Worm (Caenorhabditis elegans) whole organism, mixed stage, embryonic: ENCODE results near the gene Y45F10D.14.

Source experiments
- M03D4.4 ChIP-seq: sonication (generic microtip); optimal IDR thresholded peaks from 2 replicates; lab custom pipeline; 2017; ENCODE audit warnings: mild to moderate bottlenecking, missing genetic modification characterization, missing compliant biosample characterization
- blmp-1 ChIP-seq: fragments of 150-350 bp; optimal IDR thresholded peaks from 2 replicates; lab custom pipeline; 2014; ENCODE audit warnings: missing biosample characterization, missing genetic modification characterization
- ceh-39 ChIP-seq: fragments of 150-350 bp; optimal IDR thresholded peaks from 2 replicates; lab custom pipeline; 2014; ENCODE audit warnings: missing biosample characterization, missing genetic modification characterization
- ceh-43 ChIP-seq: fragments of 200-800 bp; sonication (Bioruptor generic); optimal IDR thresholded peaks from 2 replicates; lab custom pipeline; 2018; ENCODE audit warnings: mild to moderate bottlenecking, missing genetic modification characterization, moderate library complexity, missing compliant biosample characterization
- ces-1 ChIP-seq: fragments of 150-350 bp; optimal IDR thresholded peaks from 2 replicates; lab custom pipeline; 2014; ENCODE audit warnings: missing biosample characterization, missing genetic modification reagents, missing genetic modification characterization
- cnd-1 ChIP-seq: fragments of 200-800 bp; sonication (Bioruptor generic); optimal IDR thresholded peaks from 2 replicates; lab custom pipeline; 2018; ENCODE audit warnings: mild to moderate bottlenecking, missing genetic modification characterization, missing compliant biosample characterization
- drap-1 ChIP-seq: fragments of 200-800 bp; sonication (Bioruptor generic); optimal IDR thresholded peaks from 3 replicates; lab custom pipeline; 2018; ENCODE audit warnings: mild to moderate bottlenecking, missing genetic modification characterization, missing compliant biosample characterization
- elt-1 ChIP-seq: sonication (generic microtip); optimal IDR thresholded peaks from 2 replicates; lab custom pipeline; 2017; ENCODE audit warnings: missing genetic modification characterization, mild to moderate bottlenecking, missing compliant biosample characterization, antibody characterized with exemption, moderate library complexity, borderline replicate concordance; ENCODE audit not compliant: insufficient read depth
- elt-3 ChIP-seq: fragments of 150-350 bp; optimal IDR thresholded peaks from 2 replicates; lab custom pipeline; 2014; ENCODE audit warnings: missing biosample characterization, missing genetic modification characterization
- flh-1 ChIP-seq: fragments of 200-800 bp; sonication (Bioruptor generic); optimal IDR thresholded peaks from 2 replicates; lab custom pipeline; 2018; ENCODE audit warnings: mild to moderate bottlenecking, missing genetic modification characterization, moderate library complexity, missing compliant biosample characterization
- ham-2 ChIP-seq: fragments of 200-800 bp; sonication (Bioruptor generic); optimal IDR thresholded peaks from 2 replicates; lab custom pipeline; 2018; ENCODE audit warnings: mild to moderate bottlenecking, missing genetic modification characterization, missing compliant biosample characterization
- hlh-1 ChIP-seq: fragments of 150-350 bp; optimal IDR thresholded peaks from 2 replicates; lab custom pipeline; 2014; ENCODE audit warnings: missing biosample characterization, missing genetic modification reagents, missing genetic modification characterization
- lin-13 ChIP-seq: fragments of 150-350 bp; optimal IDR thresholded peaks from 2 replicates; lab custom pipeline; 2014; ENCODE audit warnings: missing biosample characterization, missing genetic modification characterization
- lin-32 ChIP-seq: fragments of 200-800 bp; sonication (Bioruptor generic); optimal IDR thresholded peaks from 2 replicates; lab custom pipeline; 2018; ENCODE audit warnings: mild to moderate bottlenecking, missing genetic modification characterization, missing compliant biosample characterization
- lsy-2 ChIP-seq: fragments of 150-350 bp; optimal IDR thresholded peaks from 2 replicates; lab custom pipeline; 2014; ENCODE audit warnings: missing biosample characterization, missing genetic modification characterization
- mep-1 ChIP-seq: fragments of 150-350 bp; optimal IDR thresholded peaks from 2 replicates; lab custom pipeline; 2017; ENCODE audit warnings: missing biosample characterization, missing genetic modification reagents, missing genetic modification characterization, inconsistent platforms
- mls-2 ChIP-seq: sonication (generic microtip); optimal IDR thresholded peaks from 2 replicates; lab custom pipeline; 2016; ENCODE audit warnings: mild to moderate bottlenecking, missing genetic modification characterization, moderate library complexity, missing compliant biosample characterization
- nhr-2 ChIP-seq: fragments of 150-350 bp; optimal IDR thresholded peaks from 2 replicates; lab custom pipeline; 2014; ENCODE audit warnings: missing biosample characterization, missing genetic modification characterization
- nhr-237 ChIP-seq: fragments of 150-350 bp; optimal IDR thresholded peaks from 2 replicates; lab custom pipeline; 2014; ENCODE audit warnings: missing biosample characterization, missing genetic modification characterization
- nhr-76 ChIP-seq: sonication (generic microtip); optimal IDR thresholded peaks from 2 replicates; lab custom pipeline; 2017; ENCODE audit warnings: missing biosample characterization, missing genetic modification characterization
- pha-4 ChIP-seq: fragments of 150-350 bp; optimal IDR thresholded peaks from 2 replicates; lab custom pipeline; 2018; ENCODE audit warnings: missing biosample characterization, missing genetic modification reagents, missing genetic modification characterization
- sem-2 ChIP-seq: fragments of 200-800 bp; sonication (Bioruptor generic); optimal IDR thresholded peaks from 2 replicates; lab custom pipeline; 2018; ENCODE audit warnings: mild to moderate bottlenecking, missing genetic modification characterization, missing compliant biosample characterization
- sptf-1 ChIP-seq: sonication (generic microtip); optimal IDR thresholded peaks from 2 replicates; lab custom pipeline; 2017; ENCODE audit warnings: mild to moderate bottlenecking, missing genetic modification characterization, moderate library complexity, missing compliant biosample characterization
- tbx-8 ChIP-seq: fragments of 200-800 bp; sonication (Bioruptor generic); optimal IDR thresholded peaks from 2 replicates; lab custom pipeline; 2018; ENCODE audit warnings: mild to moderate bottlenecking, missing genetic modification characterization, moderate library complexity, missing compliant biosample characterization
- unc-120 ChIP-seq: sonication (generic microtip); optimal IDR thresholded peaks from 2 replicates; lab custom pipeline; 2017; ENCODE audit warnings: missing genetic modification characterization, missing compliant biosample characterization; ENCODE audit not compliant: poor library complexity, severe bottlenecking
- unc-39 ChIP-seq: fragments of 150-350 bp; optimal IDR thresholded peaks from 2 replicates; lab custom pipeline; 2014; ENCODE audit warnings: missing biosample characterization, missing genetic modification characterization
- unc-62 ChIP-seq: fragments of 150-350 bp; optimal IDR thresholded peaks from 2 replicates; lab custom pipeline; 2014; ENCODE audit warnings: missing biosample characterization, missing genetic modification reagents, missing genetic modification characterization
- zip-8 ChIP-seq: fragments of 150-350 bp; optimal IDR thresholded peaks from 2 replicates; lab custom pipeline; 2014; ENCODE audit warnings: missing biosample characterization, missing genetic modification characterization
- ztf-11 ChIP-seq: fragments of 150-350 bp; optimal IDR thresholded peaks from 2 replicates; lab custom pipeline; 2014; ENCODE audit warnings: missing biosample characterization, missing genetic modification characterization

The Y45F10D.14 gene

DNA sequence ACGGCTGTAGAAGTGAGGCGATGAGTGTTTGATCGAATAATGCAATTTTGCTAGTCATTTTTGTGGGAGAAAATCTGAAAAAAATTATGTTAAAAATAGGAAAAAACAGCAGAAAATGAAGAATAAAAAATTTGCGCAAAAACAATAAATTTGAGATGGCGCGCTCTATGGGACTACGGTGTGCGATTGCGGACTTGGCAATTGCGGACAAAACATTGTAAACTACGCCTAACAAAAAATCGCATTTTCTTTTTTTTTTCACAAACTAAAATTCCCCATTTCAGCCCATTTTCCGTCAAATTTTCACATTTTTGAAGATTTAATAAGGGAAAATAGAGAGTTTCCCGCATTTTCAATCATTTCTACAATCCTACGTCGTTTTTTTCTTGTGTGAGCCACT is 19.0 kb downstream of the Y45F10D.14 start, which contains the start of the genes sas-6 and Y45F10D.7:
Gene sas-6 (minus strand): TSS at position 80 of the 400 bp plus-strand sequence.
Gene Y45F10D.7 (plus strand): TSS at position 256 of the 400 bp plus-strand sequence.
- TF ChIP-seq pha-4 (tag; lab: Kevin White, UChicago), result peak; percentile 17
- no peak for TF ChIP-seq unc-62 (GFP tag; lab: Kevin White, UChicago)
- no peak for TF ChIP-seq sem-2 (GFP tag; lab: Kevin White, UChicago)
- TF ChIP-seq hlh-1 (tag; lab: Kevin White, UChicago), result peak; percentile 7
- TF ChIP-seq sptf-1 (tag; lab: Kevin White, UChicago), result peak; percentile 67
- peak; percentile 74 for TF ChIP-seq mep-1 (tag; lab: Kevin White, UChicago)
- TF ChIP-seq M03D4.4 (tag; lab: Kevin White, UChicago), result peak; percentile 57
- TF ChIP-seq ces-1, result peak; percentile 77
- TF ChIP-seq nhr-237, result peak; percentile 61
- TF ChIP-seq unc-39 (tag; lab: Kevin White, UChicago), result no peak
- TF ChIP-seq elt-3 (tag; lab: Kevin White, UChicago), result no peak
- peak; percentile 99 for TF ChIP-seq lsy-2 (tag; lab: Kevin White, UChicago)
- peak; percentile 19 for TF ChIP-seq mls-2 (tag; lab: Kevin White, UChicago)

DNA sequence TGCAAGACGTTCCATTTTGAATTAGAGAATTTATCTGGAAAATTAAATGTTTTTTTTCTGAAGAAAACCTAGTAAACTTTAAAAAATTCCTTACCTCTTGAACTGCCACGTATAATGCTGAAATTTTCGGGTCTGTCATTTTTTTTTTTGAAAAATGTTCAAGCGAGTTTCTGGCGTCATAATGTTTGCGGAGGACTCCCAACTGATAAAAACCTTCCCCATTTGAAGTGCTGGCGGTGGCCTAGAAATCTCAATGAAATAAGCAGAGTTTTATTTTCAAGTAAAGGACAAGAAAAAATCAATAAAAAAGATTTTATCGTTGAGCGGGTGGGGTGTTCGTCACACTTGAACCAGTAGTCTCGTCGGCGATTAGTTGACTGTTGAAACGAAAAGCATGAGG is 20.9 kb downstream of the Y45F10D.14 start, which contains the start of gene icap-1:
Gene icap-1 (minus strand): TSS at position 272 of the 400 bp plus-strand sequence.
- TF ChIP-seq mls-2 (tag; lab: Kevin White, UChicago) (no peak), blmp-1 (tag; lab: Kevin White, UChicago) (no peak), tbx-8 (no peak), nhr-76 (tag; lab: Kevin White, UChicago) (no peak), lsy-2 (tag; lab: Kevin White, UChicago) (no peak), ceh-39 (tag; lab: Kevin White, UChicago) (no peak), unc-120 (tag; lab: Kevin White, UChicago) (no peak), ceh-43 (GFP tag; lab: Kevin White, UChicago) (no peak), ces-1 (no peak), sem-2 (GFP tag; lab: Kevin White, UChicago) (no peak), elt-1 (tag; lab: Kevin White, UChicago) (no peak), lin-13 (no peak)
- TF ChIP-seq, all 35 proteins: peak for 0

- TF ChIP-seq cnd-1 (tag; lab: Kevin White, UChicago), result no peak
- TF ChIP-seq nhr-2 (tag; lab: Kevin White, UChicago), result no peak
- TF ChIP-seq unc-120 (tag; lab: Kevin White, UChicago), result no peak
- no peak for TF ChIP-seq zip-8
- TF ChIP-seq sem-2 (GFP tag; lab: Kevin White, UChicago), result no peak
- TF ChIP-seq tbx-8, result no peak
- TF ChIP-seq ztf-11 (tag; lab: Kevin White, UChicago), result no peak
- no peak for TF ChIP-seq ceh-39 (tag; lab: Kevin White, UChicago)
- TF ChIP-seq drap-1 (GFP tag; lab: Kevin White, UChicago), result no peak
- no peak for TF ChIP-seq pha-4 (tag; lab: Kevin White, UChicago)
These were observed 22.1 kb downstream of the Y45F10D.14 start, which contains the start of gene lact-9 for ce11 chrIV:13785545-13785944. Gene lact-9, minus strand, starts transcription at chrIV:13785645.

ce11 chrIV:13784774-13785173 is 22.9 kb downstream of the Y45F10D.14 start:
- TF ChIP-seq lin-13, result no peak
- no peak for TF ChIP-seq lin-32 (GFP tag; lab: Kevin White, UChicago)
- TF ChIP-seq flh-1 (GFP tag; lab: Kevin White, UChicago), result no peak
- TF ChIP-seq nhr-237, result no peak
- TF ChIP-seq mep-1 (tag; lab: Kevin White, UChicago), result no peak
- TF ChIP-seq pha-4 (tag; lab: Kevin White, UChicago), result no peak
- no peak for TF ChIP-seq ham-2 (GFP tag; lab: Kevin White, UChicago)
- TF ChIP-seq sptf-1 (tag; lab: Kevin White, UChicago), result no peak
- no peak for TF ChIP-seq nhr-76 (tag; lab: Kevin White, UChicago)
- TF ChIP-seq ceh-39 (tag; lab: Kevin White, UChicago), result no peak
- TF ChIP-seq M03D4.4 (tag; lab: Kevin White, UChicago), result no peak
- TF ChIP-seq ceh-43 (GFP tag; lab: Kevin White, UChicago), result no peak
- no peak for TF ChIP-seq blmp-1 (tag; lab: Kevin White, UChicago)
